Worm (Caenorhabditis elegans) whole organism, L4 larva: ENCODE results near the gene tyr-6.
A peak's percentile ranks its signal among the peaks of the same experiment; 100 is the strongest.

Source experiments
- F10B5.3 ChIP-seq: sonication (generic microtip); optimal IDR thresholded peaks from 2 replicates; lab custom pipeline; 2016; ENCODE audit warnings: mild to moderate bottlenecking, missing genetic modification characterization, missing compliant biosample characterization
- F49E8.2 ChIP-seq: sonication (generic microtip); optimal IDR thresholded peaks from 2 replicates; lab custom pipeline; 2016; ENCODE audit warnings: missing compliant biosample characterization, mild to moderate bottlenecking, missing genetic modification characterization, borderline replicate concordance
- R02D3.7 ChIP-seq: fragments of 150-350 bp; sonication (generic microtip); optimal IDR thresholded peaks from 3 replicates; lab custom pipeline; 2014; ENCODE audit warnings: missing biosample characterization, missing genetic modification characterization
- ZK546.5 ChIP-seq, 2 experiments: sonication (generic microtip); optimal IDR thresholded peaks; 2 replicates each; lab custom pipeline; 2017; ENCODE audit warnings: missing biosample characterization in 2 of 2, missing genetic modification characterization in 2 of 2
- aha-1 ChIP-seq: fragments of 150-350 bp; peaks from one replicate; lab custom pipeline; 2014; ENCODE audit warnings: missing biosample characterization, missing genetic modification characterization
- ama-1 ChIP-seq: fragments of 150-350 bp; optimal IDR thresholded peaks from 2 replicates; lab custom pipeline; 2014; ENCODE audit warnings: inconsistent platforms, mixed read lengths
- ces-1 ChIP-seq: fragments of 150-350 bp; sonication (generic microtip); optimal IDR thresholded peaks from 4 replicates; lab custom pipeline; 2014; ENCODE audit warnings: missing biosample characterization, missing genetic modification reagents, missing genetic modification characterization
- daf-16 ChIP-seq, 3 experiments: sonication (generic microtip); optimal IDR thresholded peaks; 2 replicates each; lab custom pipeline; 2016 to 2017; ENCODE audit warnings: missing genetic modification characterization in 3 of 3, missing genetic modification reagents in 3 of 3, mild to moderate bottlenecking in 2 of 3, missing compliant biosample characterization in 2 of 3, missing biosample characterization in 1 of 3, moderate library complexity in 1 of 3
- daf-19 ChIP-seq: fragments of 200-800 bp; sonication (Bioruptor generic); conservative IDR thresholded peaks from 2 replicates; pipeline ENCODE4 v1.3.6; 2022; ENCODE audit warnings: missing genetic modification characterization, missing compliant biosample characterization
- dmd-6 ChIP-seq: fragments of 200-800 bp; sonication (Bioruptor generic); IDR thresholded peaks from 2 replicates; pipeline ENCODE4 v1.3.6; 2022; ENCODE audit warnings: missing genetic modification reagents, missing genetic modification characterization, missing compliant biosample characterization
- dmd-8 ChIP-seq: fragments of 200-800 bp; sonication (Bioruptor generic); IDR thresholded peaks from 2 replicates; pipeline ENCODE4 v1.3.6; 2022; ENCODE audit warnings: missing genetic modification characterization, missing compliant biosample characterization
- dmd-9 ChIP-seq: fragments of 200-800 bp; sonication (Bioruptor generic); IDR thresholded peaks from 2 replicates; pipeline ENCODE4 v1.3.6; 2022; ENCODE audit warnings: missing genetic modification reagents, missing genetic modification characterization, missing compliant biosample characterization
- dpl-1 ChIP-seq: fragments of 150-350 bp; optimal IDR thresholded peaks from 2 replicates; lab custom pipeline; 2014; ENCODE audit warnings: missing biosample characterization, missing genetic modification reagents, missing genetic modification characterization
- duxl-1 ChIP-seq: sonication (generic microtip); optimal IDR thresholded peaks from 2 replicates; lab custom pipeline; 2016; ENCODE audit warnings: mild to moderate bottlenecking, missing genetic modification characterization, moderate library complexity, missing compliant biosample characterization; ENCODE audit not compliant: poor library complexity
- dve-1 ChIP-seq: sonication (generic microtip); optimal IDR thresholded peaks from 2 replicates; lab custom pipeline; 2017; ENCODE audit warnings: antibody characterized with exemption, mild to moderate bottlenecking, missing genetic modification characterization, missing compliant biosample characterization; ENCODE audit not compliant: insufficient read depth
- egl-43 ChIP-seq: fragments of 200-800 bp; sonication (Bioruptor generic); IDR thresholded peaks from 2 replicates; pipeline ENCODE4 v1.3.6; 2022; ENCODE audit warnings: missing genetic modification reagents, missing genetic modification characterization, missing compliant biosample characterization
- gei-8 ChIP-seq: fragments of 200-800 bp; sonication (Bioruptor generic); optimal IDR thresholded peaks from 2 replicates; lab custom pipeline; 2018; ENCODE audit warnings: mild to moderate bottlenecking, missing genetic modification characterization, missing compliant biosample characterization
- hlh-11 ChIP-seq: fragments of 200-800 bp; sonication (Bioruptor generic); optimal IDR thresholded peaks from 2 replicates; lab custom pipeline; 2018; ENCODE audit warnings: mild to moderate bottlenecking, missing genetic modification characterization, missing compliant biosample characterization
- hlh-30 ChIP-seq: sonication (generic microtip); optimal IDR thresholded peaks from 2 replicates; lab custom pipeline; 2017; ENCODE audit warnings: antibody characterized with exemption, mild to moderate bottlenecking, missing genetic modification characterization, missing compliant biosample characterization; ENCODE audit not compliant: insufficient read depth
- hmg-1.1 ChIP-seq: fragments of 200-800 bp; sonication (Bioruptor generic); IDR thresholded peaks from 2 replicates; pipeline ENCODE4 v1.3.6; 2022; ENCODE audit warnings: missing genetic modification reagents, missing genetic modification characterization, missing compliant biosample characterization
- jun-1 ChIP-seq: fragments of 150-350 bp; optimal IDR thresholded peaks from 2 replicates; lab custom pipeline; 2014; ENCODE audit warnings: missing biosample characterization, missing genetic modification reagents, missing genetic modification characterization
- lim-7 ChIP-seq: fragments of 200-800 bp; sonication (Bioruptor generic); IDR thresholded peaks from 2 replicates; pipeline ENCODE4 v1.3.6; 2022; ENCODE audit warnings: missing genetic modification characterization, missing compliant biosample characterization
- lin-1 ChIP-seq: fragments of 200-800 bp; sonication (Bioruptor generic); IDR thresholded peaks from 2 replicates; pipeline ENCODE4 v1.3.6; 2022; ENCODE audit warnings: missing genetic modification reagents, missing genetic modification characterization, missing compliant biosample characterization
- lin-38 ChIP-seq: fragments of 200-800 bp; sonication (Bioruptor generic); IDR thresholded peaks from 2 replicates; pipeline ENCODE4 v1.3.6; 2022; ENCODE audit warnings: missing genetic modification reagents, missing genetic modification characterization, missing compliant biosample characterization
- lin-39 ChIP-seq: fragments of 150-350 bp; optimal IDR thresholded peaks from 2 replicates; lab custom pipeline; 2014; ENCODE audit warnings: missing biosample characterization, missing genetic modification reagents, missing genetic modification characterization
- madf-9 ChIP-seq: fragments of 200-800 bp; sonication (Bioruptor generic); conservative IDR thresholded peaks from 2 replicates; pipeline ENCODE4 v1.3.6; 2022; ENCODE audit warnings: missing genetic modification reagents, missing genetic modification characterization, missing compliant biosample characterization
- mdl-1 ChIP-seq, 2 experiments: fragments of 150-350 bp in 1 of 2; sonication (generic microtip) in 1 of 2; optimal IDR thresholded peaks; 2 replicates each; lab custom pipeline; 2014 to 2017; ENCODE audit warnings: missing biosample characterization in 2 of 2, missing genetic modification characterization in 2 of 2
- mdt-29 ChIP-seq: fragments of 200-800 bp; sonication (Bioruptor generic); IDR thresholded peaks from 2 replicates; pipeline ENCODE4 v1.3.6; 2022; ENCODE audit warnings: missing genetic modification reagents, missing genetic modification characterization, missing compliant biosample characterization
- mep-1 ChIP-seq: fragments of 150-350 bp; sonication (generic microtip); optimal IDR thresholded peaks from 3 replicates; lab custom pipeline; 2014; ENCODE audit warnings: missing biosample characterization, missing genetic modification characterization
- nhr-10 ChIP-seq: fragments of 150-350 bp; optimal IDR thresholded peaks from 2 replicates; lab custom pipeline; 2014; ENCODE audit warnings: missing biosample characterization, missing genetic modification characterization
- nhr-102 ChIP-seq: sonication (generic microtip); optimal IDR thresholded peaks from 2 replicates; lab custom pipeline; 2016; ENCODE audit warnings: mild to moderate bottlenecking, missing genetic modification characterization, moderate library complexity, missing compliant biosample characterization
- nhr-111 ChIP-seq: fragments of 200-800 bp; sonication (Bioruptor generic); optimal IDR thresholded peaks from 2 replicates; lab custom pipeline; 2018; ENCODE audit warnings: mild to moderate bottlenecking, missing genetic modification characterization, missing compliant biosample characterization
- nhr-237 ChIP-seq: sonication (generic microtip); optimal IDR thresholded peaks from 2 replicates; lab custom pipeline; 2017; ENCODE audit warnings: missing biosample characterization, missing genetic modification characterization
- nhr-28 ChIP-seq: fragments of 150-350 bp; optimal IDR thresholded peaks from 2 replicates; lab custom pipeline; 2014; ENCODE audit warnings: missing biosample characterization, missing genetic modification characterization
- nhr-48 ChIP-seq: sonication (generic microtip); optimal IDR thresholded peaks from 2 replicates; lab custom pipeline; 2016; ENCODE audit warnings: mild to moderate bottlenecking, missing genetic modification characterization, missing compliant biosample characterization
- pha-4 ChIP-seq, 2 experiments: fragments of 150-350 bp in 1 of 2; fragments of 200-800 bp in 1 of 2; sonication (Bioruptor generic) in 1 of 2; IDR thresholded peaks in 1 of 2; optimal IDR thresholded peaks in 1 of 2; 2 replicates each; pipeline versions ENCODE4 v1.3.6 to Lab custom; 2014 to 2022; ENCODE audit warnings: missing genetic modification characterization in 2 of 2, missing genetic modification reagents in 2 of 2, missing biosample characterization in 1 of 2, missing compliant biosample characterization in 1 of 2
- php-3 ChIP-seq: fragments of 200-800 bp; sonication (Bioruptor generic); IDR thresholded peaks from 2 replicates; pipeline ENCODE4 v1.3.6; 2022; ENCODE audit warnings: missing genetic modification reagents, missing genetic modification characterization, missing compliant biosample characterization
- saeg-2 ChIP-seq: fragments of 200-800 bp; sonication (Bioruptor generic); IDR thresholded peaks from 2 replicates; pipeline ENCODE4 v1.3.6; 2022; ENCODE audit warnings: missing genetic modification reagents, missing genetic modification characterization, missing compliant biosample characterization
- spr-3 ChIP-seq: fragments of 200-800 bp; sonication (Bioruptor generic); optimal IDR thresholded peaks from 2 replicates; lab custom pipeline; 2018; ENCODE audit warnings: mild to moderate bottlenecking, missing genetic modification characterization, missing compliant biosample characterization
- tra-1 ChIP-seq: fragments of 200-800 bp; sonication (Bioruptor generic); IDR thresholded peaks from 2 replicates; pipeline ENCODE4 v1.3.6; 2022; ENCODE audit warnings: missing genetic modification reagents, missing genetic modification characterization, missing compliant biosample characterization
- unc-62 ChIP-seq, 3 experiments: fragments of 150-350 bp in 1 of 3; sonication (generic microtip); optimal IDR thresholded peaks in 2 of 3; peaks in 1 of 3; 1 replicate in 1 of 3; 2 replicates in 2 of 3; lab custom pipeline; 2014 to 2017; ENCODE audit warnings: missing biosample characterization in 3 of 3, missing genetic modification characterization in 3 of 3, missing genetic modification reagents in 3 of 3, missing genotype in 1 of 3
- zag-1 ChIP-seq: fragments of 150-350 bp; optimal IDR thresholded peaks from 2 replicates; lab custom pipeline; 2014; ENCODE audit warnings: missing biosample characterization, missing genetic modification characterization
- zip-2 ChIP-seq: fragments of 150-350 bp; optimal IDR thresholded peaks from 2 replicates; lab custom pipeline; 2014; ENCODE audit warnings: missing biosample characterization, missing genetic modification characterization
- ztf-7 ChIP-seq: fragments of 150-350 bp; optimal IDR thresholded peaks from 2 replicates; lab custom pipeline; 2014; ENCODE audit warnings: missing biosample characterization, missing genetic modification characterization

tyr-6 gene

DNA sequence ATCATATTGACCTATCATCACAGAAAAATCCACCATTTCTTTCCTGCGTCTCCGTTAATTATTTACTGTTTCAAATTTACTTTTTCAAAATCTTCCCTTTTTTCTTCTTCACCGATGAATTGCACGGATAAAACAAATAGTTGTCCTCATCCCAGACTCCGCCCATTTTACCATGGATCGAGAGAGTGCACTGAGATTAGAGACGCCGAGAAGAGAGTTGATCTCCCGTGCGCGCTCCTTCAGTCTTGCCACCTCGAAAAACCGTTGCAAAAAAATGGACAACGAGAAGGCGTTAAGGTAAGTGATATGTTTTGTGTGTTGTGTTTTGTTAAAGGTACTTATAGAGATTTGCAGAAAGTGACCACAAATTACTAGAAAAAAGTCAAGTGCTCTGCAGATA, 42.3 kb upstream of the tyr-6 start, which contains the start of gene dlc-5:
TSS of gene dlc-5 (plus strand) at position 154 of the 400 bp plus-strand sequence.
- TF ChIP-seq aha-1: peak; percentile 94
- no peak for TF ChIP-seq egl-43

DNA sequence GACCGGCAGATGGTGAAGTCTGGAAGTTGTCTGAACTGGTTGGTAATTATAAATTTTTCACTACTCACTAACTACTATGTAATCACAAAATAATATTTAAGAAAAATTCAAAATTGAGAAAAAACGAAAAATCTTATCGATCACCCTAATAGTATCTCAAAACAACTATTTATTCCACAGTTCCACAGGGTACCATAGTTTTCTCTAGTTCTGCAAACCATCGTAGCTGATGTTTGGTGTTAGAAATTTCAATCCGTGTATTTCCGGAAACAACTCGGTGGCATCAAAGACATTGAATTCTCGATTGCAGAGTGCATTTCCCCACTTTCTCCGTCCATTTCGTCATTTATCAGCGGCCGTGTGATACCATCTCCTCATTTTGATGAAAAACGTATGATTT, 38.7 kb upstream of the tyr-6 start, which contains the start of gene Y73B6BL.31:
TSS of gene Y73B6BL.31 (plus strand) at position 301 of the 400 bp plus-strand sequence.
- TF ChIP-seq daf-19 (GFP tag; lab: Robert Waterston, UW) (no peak), lin-39 (tag; lab: Kevin White, UChicago) (no peak), F49E8.2 (no peak), lim-7 (GFP tag; lab: Robert Waterston, UW) (no peak), zag-1 (no peak), jun-1 (tag; lab: Kevin White, UChicago) (no peak), nhr-111 (GFP tag; lab: Kevin White, UChicago) (no peak), R02D3.7 (tag; lab: Kevin White, UChicago) (no peak), nhr-10 (no peak), hlh-11 (tag; lab: Kevin White, UChicago) (no peak), F10B5.3 (tag; lab: Kevin White, UChicago) (no peak), hlh-30 (tag; lab: Kevin White, UChicago) (no peak), ces-1 (no peak), tra-1 (GFP tag; lab: Robert Waterston, UW) (no peak), dmd-8 (GFP tag; lab: Robert Waterston, UW) (no peak), gei-8 (GFP tag; lab: Kevin White, UChicago) (no peak), dmd-9 (no peak), mdt-29 (GFP tag; lab: Robert Waterston, UW) (no peak), zip-2 (tag; lab: Kevin White, UChicago) (no peak)

DNA sequence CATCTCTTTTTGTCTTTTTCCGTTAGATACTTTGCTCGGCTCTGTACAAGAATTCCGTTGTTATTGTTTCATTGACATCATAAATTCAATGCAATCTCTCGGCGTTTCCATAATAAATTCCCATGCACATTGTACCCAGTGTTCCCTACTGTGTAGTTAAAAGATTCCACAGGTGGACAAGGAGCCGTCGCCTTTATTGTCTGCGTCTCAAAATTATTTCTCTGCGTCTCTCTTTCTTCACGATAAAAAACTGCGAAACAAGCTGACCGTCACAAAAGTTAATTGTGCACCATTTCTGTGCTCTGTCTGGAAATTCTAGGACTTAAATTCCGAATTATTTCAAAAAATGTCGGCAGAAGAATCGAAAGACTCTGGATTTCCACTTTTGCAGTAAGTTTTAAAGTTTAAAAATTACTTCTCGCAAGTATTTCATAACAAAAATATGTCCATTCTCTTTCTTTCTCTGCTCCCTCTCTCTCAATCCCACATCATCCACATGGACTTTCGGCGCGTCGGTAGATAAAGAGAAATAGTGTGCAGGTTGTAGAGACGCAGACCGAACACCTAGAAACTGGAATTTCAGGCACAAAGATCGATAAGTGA, 38.2 kb upstream of the tyr-6 start:
- no peak for TF ChIP-seq F49E8.2
- TF ChIP-seq mep-1 (tag; lab: Kevin White, UChicago): no peak
- no peak for TF ChIP-seq madf-9 (GFP tag; lab: Robert Waterston, UW)
- TF ChIP-seq lin-1 (GFP tag; lab: Robert Waterston, UW): no peak
- peak in 1 of 2 experiments; percentile 40 for TF ChIP-seq unc-62 (GFP tag; optimal IDR thresholded peaks at IDR 0.05 in 1 of 2; lab: Kevin White, UChicago)
- TF ChIP-seq unc-62 (tag; optimal IDR thresholded peaks at IDR 0.05; lab: Kevin White, UChicago): no peak
- peak; percentile 65; the same call in 1 of the 2 replicates for TF ChIP-seq php-3 (GFP tag; lab: Robert Waterston, UW)
- TF ChIP-seq duxl-1: no peak
- no peak for TF ChIP-seq egl-43
- peak; percentile 69 for TF ChIP-seq dve-1 (tag; lab: Kevin White, UChicago)
- peak; percentile 58 for TF ChIP-seq dmd-6
- 0 out of 2 replicates have a peak, but pooled peaks have one; percentile 12 for TF ChIP-seq hmg-1.1 (GFP tag; lab: Robert Waterston, UW)
- TF ChIP-seq ama-1 (lab: Kevin White, UChicago): no peak
- TF ChIP-seq nhr-28: peak; percentile 48
- TF ChIP-seq spr-3 (GFP tag; lab: Kevin White, UChicago): no peak
- no peak for TF ChIP-seq saeg-2 (GFP tag; lab: Robert Waterston, UW)
- no peak for TF ChIP-seq nhr-111 (GFP tag; lab: Kevin White, UChicago)
- peak; percentile 58 for TF ChIP-seq nhr-48
- peak; percentile 8 to 22 for TF ChIP-seq mdl-1 (tag; optimal IDR thresholded peaks at IDR 0.05; lab: Kevin White, UChicago)
- peak; percentile 27; the same call in 1 of the 2 replicates for TF ChIP-seq lin-38
- TF ChIP-seq hlh-30 (tag; lab: Kevin White, UChicago): peak; percentile 3
- TF ChIP-seq daf-16 (GFP tag; optimal IDR thresholded peaks at IDR 0.05; lab: Kevin White, UChicago): no peak
- TF ChIP-seq daf-16 (tag; optimal IDR thresholded peaks at IDR 0.05; lab: Kevin White, UChicago): peak; percentile 53
- peak; percentile 19 for TF ChIP-seq aha-1
- 0 out of 2 replicates have a peak, but pooled peaks have one; percentile 22 for TF ChIP-seq daf-19 (GFP tag; lab: Robert Waterston, UW)
- no peak for TF ChIP-seq ztf-7 (tag; lab: Kevin White, UChicago)
- no peak for TF ChIP-seq pha-4 (GFP tag; IDR thresholded peaks at IDR 0.05; lab: Robert Waterston, UW)
- no peak for TF ChIP-seq pha-4 (tag; optimal IDR thresholded peaks at IDR 0.05; lab: Kevin White, UChicago)
- TF ChIP-seq dpl-1 (GFP tag; lab: Kevin White, UChicago): peak; percentile 14
- TF ChIP-seq nhr-237: no peak
- peak; percentile 27 for TF ChIP-seq nhr-102
- TF ChIP-seq tra-1 (GFP tag; lab: Robert Waterston, UW): no peak
- no peak for TF ChIP-seq ZK546.5 (tag; optimal IDR thresholded peaks at IDR 0.05; lab: Kevin White, UChicago)
- peak; percentile 83 for TF ChIP-seq hlh-11 (tag; lab: Kevin White, UChicago)
